Worm (Caenorhabditis elegans) whole organism, mixed stage, embryonic: ENCODE measurements around the gene Y48G9A.9.
"Not testable (repeated sequence)": the region's sequence is repeated elsewhere in the genome, so short reads cannot be mapped to it uniquely, and the experiment has no call there.

Experiments used
- bed-3 ChIP-seq: fragments of 200-800 bp; sonication (Bioruptor generic); optimal IDR thresholded peaks from 3 replicates; lab custom pipeline; 2018; ENCODE audit warnings: mild to moderate bottlenecking, missing genetic modification characterization, moderate library complexity, missing compliant biosample characterization
- blmp-1 ChIP-seq: fragments of 150-350 bp; optimal IDR thresholded peaks from 2 replicates; lab custom pipeline; 2014; ENCODE audit warnings: missing biosample characterization, missing genetic modification characterization
- ceh-39 ChIP-seq: fragments of 150-350 bp; optimal IDR thresholded peaks from 2 replicates; lab custom pipeline; 2014; ENCODE audit warnings: missing biosample characterization, missing genetic modification characterization
- ceh-83 ChIP-seq: fragments of 200-800 bp; sonication (Bioruptor generic); optimal IDR thresholded peaks from 2 replicates; lab custom pipeline; 2018; ENCODE audit warnings: mild to moderate bottlenecking, missing genetic modification characterization, missing compliant biosample characterization
- ces-1 ChIP-seq: fragments of 150-350 bp; optimal IDR thresholded peaks from 2 replicates; lab custom pipeline; 2014; ENCODE audit warnings: missing biosample characterization, missing genetic modification reagents, missing genetic modification characterization
- cnd-1 ChIP-seq: fragments of 200-800 bp; sonication (Bioruptor generic); optimal IDR thresholded peaks from 2 replicates; lab custom pipeline; 2018; ENCODE audit warnings: mild to moderate bottlenecking, missing genetic modification characterization, missing compliant biosample characterization
- drap-1 ChIP-seq: fragments of 200-800 bp; sonication (Bioruptor generic); optimal IDR thresholded peaks from 3 replicates; lab custom pipeline; 2018; ENCODE audit warnings: mild to moderate bottlenecking, missing genetic modification characterization, missing compliant biosample characterization
- elt-1 ChIP-seq: sonication (generic microtip); optimal IDR thresholded peaks from 2 replicates; lab custom pipeline; 2017; ENCODE audit warnings: missing genetic modification characterization, mild to moderate bottlenecking, missing compliant biosample characterization, antibody characterized with exemption, moderate library complexity, borderline replicate concordance; ENCODE audit not compliant: insufficient read depth
- elt-3 ChIP-seq: fragments of 150-350 bp; optimal IDR thresholded peaks from 2 replicates; lab custom pipeline; 2014; ENCODE audit warnings: missing biosample characterization, missing genetic modification characterization
- flh-1 ChIP-seq: fragments of 200-800 bp; sonication (Bioruptor generic); optimal IDR thresholded peaks from 2 replicates; lab custom pipeline; 2018; ENCODE audit warnings: mild to moderate bottlenecking, missing genetic modification characterization, moderate library complexity, missing compliant biosample characterization
- ham-2 ChIP-seq: fragments of 200-800 bp; sonication (Bioruptor generic); optimal IDR thresholded peaks from 2 replicates; lab custom pipeline; 2018; ENCODE audit warnings: mild to moderate bottlenecking, missing genetic modification characterization, missing compliant biosample characterization
- hlh-1 ChIP-seq: fragments of 150-350 bp; optimal IDR thresholded peaks from 2 replicates; lab custom pipeline; 2014; ENCODE audit warnings: missing biosample characterization, missing genetic modification reagents, missing genetic modification characterization
- lin-13 ChIP-seq: fragments of 150-350 bp; optimal IDR thresholded peaks from 2 replicates; lab custom pipeline; 2014; ENCODE audit warnings: missing biosample characterization, missing genetic modification characterization
- lin-32 ChIP-seq: fragments of 200-800 bp; sonication (Bioruptor generic); optimal IDR thresholded peaks from 2 replicates; lab custom pipeline; 2018; ENCODE audit warnings: mild to moderate bottlenecking, missing genetic modification characterization, missing compliant biosample characterization
- mls-2 ChIP-seq: sonication (generic microtip); optimal IDR thresholded peaks from 2 replicates; lab custom pipeline; 2016; ENCODE audit warnings: mild to moderate bottlenecking, missing genetic modification characterization, moderate library complexity, missing compliant biosample characterization
- nhr-2 ChIP-seq: fragments of 150-350 bp; optimal IDR thresholded peaks from 2 replicates; lab custom pipeline; 2014; ENCODE audit warnings: missing biosample characterization, missing genetic modification characterization
- nhr-28 ChIP-seq: fragments of 150-350 bp; optimal IDR thresholded peaks from 2 replicates; lab custom pipeline; 2014; ENCODE audit warnings: missing biosample characterization, missing genetic modification characterization
- pha-4 ChIP-seq: fragments of 150-350 bp; optimal IDR thresholded peaks from 2 replicates; lab custom pipeline; 2018; ENCODE audit warnings: missing biosample characterization, missing genetic modification reagents, missing genetic modification characterization
- sem-2 ChIP-seq: fragments of 200-800 bp; sonication (Bioruptor generic); optimal IDR thresholded peaks from 2 replicates; lab custom pipeline; 2018; ENCODE audit warnings: mild to moderate bottlenecking, missing genetic modification characterization, missing compliant biosample characterization
- sptf-1 ChIP-seq: sonication (generic microtip); optimal IDR thresholded peaks from 2 replicates; lab custom pipeline; 2017; ENCODE audit warnings: mild to moderate bottlenecking, missing genetic modification characterization, moderate library complexity, missing compliant biosample characterization
- tbx-8 ChIP-seq: fragments of 200-800 bp; sonication (Bioruptor generic); optimal IDR thresholded peaks from 2 replicates; lab custom pipeline; 2018; ENCODE audit warnings: mild to moderate bottlenecking, missing genetic modification characterization, moderate library complexity, missing compliant biosample characterization
- unc-120 ChIP-seq: sonication (generic microtip); optimal IDR thresholded peaks from 2 replicates; lab custom pipeline; 2017; ENCODE audit warnings: missing genetic modification characterization, missing compliant biosample characterization; ENCODE audit not compliant: poor library complexity, severe bottlenecking

Y48G9A.9 gene

ce11 chrIII:2054084-2054483 is 38.4 kb upstream of the Y48G9A.9 start, which contains the start of gene M01E10.3:
Gene M01E10.3 (minus strand): TSS chrIII:2054184.
- TF ChIP-seq elt-3 (tag; lab: Kevin White, UChicago) (no peak), lin-13 (tag; lab: Kevin White, UChicago) (no peak), nhr-28 (tag; lab: Kevin White, UChicago) (no peak), ces-1 (GFP tag; lab: Kevin White, UChicago) (no peak), ceh-39 (tag; lab: Kevin White, UChicago) (no peak)

ce11 chrIII:2057570-2057969 is 34.9 kb upstream of the Y48G9A.9 start, which contains the start of gene Y39A3A.2:
Gene Y39A3A.2 (minus strand): TSS chrIII:2057670.
- no peak for TF ChIP-seq blmp-1 (tag; lab: Kevin White, UChicago)
- no peak for TF ChIP-seq sem-2 (GFP tag; lab: Kevin White, UChicago)
- TF ChIP-seq pha-4 = no peak
- TF ChIP-seq ceh-83 (GFP tag; lab: Kevin White, UChicago) = no peak
- no peak for TF ChIP-seq flh-1 (GFP tag; lab: Kevin White, UChicago)
- TF ChIP-seq ces-1 (GFP tag; lab: Kevin White, UChicago) = no peak
- no peak for TF ChIP-seq ham-2 (GFP tag; lab: Kevin White, UChicago)
- no peak for TF ChIP-seq sptf-1 (tag; lab: Kevin White, UChicago)
- TF ChIP-seq tbx-8 (GFP tag; lab: Kevin White, UChicago) = no peak

- TF ChIP-seq elt-3 (tag; lab: Kevin White, UChicago) = no peak
- peak; percentile 33 for TF ChIP-seq ham-2 (GFP tag; lab: Kevin White, UChicago)
Observed at ce11 chrIII:2060068-2060467, 32.4 kb upstream of the Y48G9A.9 start.

ce11 chrIII:2060857-2061256 is 31.7 kb upstream of the Y48G9A.9 start, which contains the start of gene ins-16:
Gene ins-16 (minus strand): TSS chrIII:2060957.
- no peak for TF ChIP-seq pha-4
- no peak for TF ChIP-seq elt-3 (tag; lab: Kevin White, UChicago)
- TF ChIP-seq hlh-1 (tag; lab: Kevin White, UChicago) = no peak
- TF ChIP-seq drap-1 (GFP tag; lab: Kevin White, UChicago) = no peak

- TF ChIP-seq elt-3 (tag; lab: Kevin White, UChicago) (no peak), ceh-83 (GFP tag; lab: Kevin White, UChicago) (no peak), drap-1 (GFP tag; lab: Kevin White, UChicago) (no peak), cnd-1 (tag; lab: Kevin White, UChicago) (no peak), hlh-1 (tag; lab: Kevin White, UChicago) (no peak), nhr-2 (tag; lab: Kevin White, UChicago) (no peak), lin-13 (tag; lab: Kevin White, UChicago) (no peak), lin-32 (GFP tag; lab: Kevin White, UChicago) (no peak), pha-4 (no peak), elt-1 (tag; lab: Kevin White, UChicago) (no peak), ceh-39 (tag; lab: Kevin White, UChicago) (no peak)
Observed at ce11 chrIII:2068248-2068647, 24.3 kb upstream of the Y48G9A.9 start, which contains the start of gene Y39A3A.3. Gene Y39A3A.3 (minus strand): TSS chrIII:2068348.

ce11 chrIII:2076546-2077134 is 15.9 kb upstream of the Y48G9A.9 start, which contains the start of gene Y39A3A.4:
Gene Y39A3A.4 (minus strand): TSS chrIII:2076596.
- TF ChIP-seq ceh-39 (tag; lab: Kevin White, UChicago) = no peak
- no peak for TF ChIP-seq tbx-8 (GFP tag; lab: Kevin White, UChicago)
- no peak for TF ChIP-seq cnd-1 (tag; lab: Kevin White, UChicago)
- no peak for TF ChIP-seq mls-2 (tag; lab: Kevin White, UChicago)
- TF ChIP-seq unc-120 = no peak
- no peak for TF ChIP-seq flh-1 (GFP tag; lab: Kevin White, UChicago)
- no peak for TF ChIP-seq sem-2 (GFP tag; lab: Kevin White, UChicago)

ce11 chrIII:2082519-2082918 is 10.0 kb upstream of the Y48G9A.9 start, which contains the start of gene cpt-3:
Gene cpt-3 (plus strand): TSS chrIII:2082819.
- TF ChIP-seq blmp-1 (tag; lab: Kevin White, UChicago); unc-120; bed-3 (GFP tag; lab: Kevin White, UChicago): not testable (repeated sequence)
- TF ChIP-seq, all 35 proteins: peak for 0; not testable (repeated sequence) for 35
